Worm (Caenorhabditis elegans): ENCODE measurements around the gene mpc-1.

ce11 chrIII:4454919-4455318 is 41.7 kb downstream of the mpc-1 start:
- TF ChIP-seq ztf-4 (tag; optimal IDR thresholded peaks at IDR 0.05) (no peak), unc-39 (tag; optimal IDR thresholded peaks at IDR 0.05) (no peak), fos-1 (tag; optimal IDR thresholded peaks at IDR 0.05) (no peak), ztf-1 (GFP tag; conservative IDR thresholded peaks at IDR 0.05) (no peak), nhr-77 (tag; optimal IDR thresholded peaks at IDR 0.05) (no peak), ZK546.5 (tag; optimal IDR thresholded peaks at IDR 0.05) (no peak), ama-1 (optimal IDR thresholded peaks at IDR 0.05) (no peak), lsy-2 (tag; optimal IDR thresholded peaks at IDR 0.05) (no peak), ceh-82 (tag; optimal IDR thresholded peaks at IDR 0.05) (no peak), ceh-16 (tag; optimal IDR thresholded peaks at IDR 0.05) (no peak)

Data from whole organism, L2 larva.